Worm (Caenorhabditis elegans) whole organism, mixed stage, embryonic: ENCODE data around the gene mvk-1.

Source experiments
- ces-1 ChIP-seq: fragments of 150-350 bp; optimal IDR thresholded peaks from 2 replicates; lab custom pipeline; 2014; ENCODE audit warnings: missing biosample characterization, missing genetic modification reagents, missing genetic modification characterization
- elt-1 ChIP-seq: sonication (generic microtip); optimal IDR thresholded peaks from 2 replicates; lab custom pipeline; 2017; ENCODE audit warnings: missing genetic modification characterization, mild to moderate bottlenecking, missing compliant biosample characterization, antibody characterized with exemption, moderate library complexity, borderline replicate concordance; ENCODE audit not compliant: insufficient read depth
- elt-3 ChIP-seq: fragments of 150-350 bp; optimal IDR thresholded peaks from 2 replicates; lab custom pipeline; 2014; ENCODE audit warnings: missing biosample characterization, missing genetic modification characterization
- ham-2 ChIP-seq: fragments of 200-800 bp; sonication (Bioruptor generic); optimal IDR thresholded peaks from 2 replicates; lab custom pipeline; 2018; ENCODE audit warnings: mild to moderate bottlenecking, missing genetic modification characterization, missing compliant biosample characterization
- lin-13 ChIP-seq: fragments of 150-350 bp; optimal IDR thresholded peaks from 2 replicates; lab custom pipeline; 2014; ENCODE audit warnings: missing biosample characterization, missing genetic modification characterization
- lsy-2 ChIP-seq: fragments of 150-350 bp; optimal IDR thresholded peaks from 2 replicates; lab custom pipeline; 2014; ENCODE audit warnings: missing biosample characterization, missing genetic modification characterization
- nhr-2 ChIP-seq: fragments of 150-350 bp; optimal IDR thresholded peaks from 2 replicates; lab custom pipeline; 2014; ENCODE audit warnings: missing biosample characterization, missing genetic modification characterization
- nhr-237 ChIP-seq: fragments of 150-350 bp; optimal IDR thresholded peaks from 2 replicates; lab custom pipeline; 2014; ENCODE audit warnings: missing biosample characterization, missing genetic modification characterization
- pha-4 ChIP-seq: fragments of 150-350 bp; optimal IDR thresholded peaks from 2 replicates; lab custom pipeline; 2018; ENCODE audit warnings: missing biosample characterization, missing genetic modification reagents, missing genetic modification characterization
- tbx-8 ChIP-seq: fragments of 200-800 bp; sonication (Bioruptor generic); optimal IDR thresholded peaks from 2 replicates; lab custom pipeline; 2018; ENCODE audit warnings: mild to moderate bottlenecking, missing genetic modification characterization, moderate library complexity, missing compliant biosample characterization
- unc-39 ChIP-seq: fragments of 150-350 bp; optimal IDR thresholded peaks from 2 replicates; lab custom pipeline; 2014; ENCODE audit warnings: missing biosample characterization, missing genetic modification characterization
- unc-62 ChIP-seq: fragments of 150-350 bp; optimal IDR thresholded peaks from 2 replicates; lab custom pipeline; 2014; ENCODE audit warnings: missing biosample characterization, missing genetic modification reagents, missing genetic modification characterization

- TF ChIP-seq tbx-8 (GFP tag; lab: Kevin White, UChicago), result no peak
- no peak for TF ChIP-seq pha-4
- no peak for TF ChIP-seq nhr-2 (tag; lab: Kevin White, UChicago)
- TF ChIP-seq nhr-237 (tag; lab: Kevin White, UChicago), result no peak
- no peak for TF ChIP-seq lsy-2 (tag; lab: Kevin White, UChicago)
- no peak for TF ChIP-seq elt-3 (tag; lab: Kevin White, UChicago)
- no peak for TF ChIP-seq ham-2 (GFP tag; lab: Kevin White, UChicago)
- TF ChIP-seq ces-1, result no peak
- no peak for TF ChIP-seq elt-1 (tag; lab: Kevin White, UChicago)
- no peak for TF ChIP-seq unc-62 (GFP tag; lab: Kevin White, UChicago)
- no peak for TF ChIP-seq unc-39 (tag; lab: Kevin White, UChicago)
- TF ChIP-seq lin-13 (tag; lab: Kevin White, UChicago), result no peak
These were observed 28.3 kb upstream of the mvk-1 start, which contains the start of gene F42A10.9 for ce11 chrIII:6164253-6164971.
